Fruit fly (Drosophila melanogaster): ENCODE results near the gene CG11601.

dm6 chr2L:298285-298644 lies 15.2 kb upstream of the CG11601 start:
- no peak for TF ChIP-seq psq (optimal IDR thresholded peaks at IDR 0.05)
- TF ChIP-seq Myc (optimal IDR thresholded peaks at IDR 0.05), result no peak

All from Kc167 (cell line).